Fruit fly (Drosophila melanogaster): ENCODE measurements around the gene gny.

Gene gny

DNA sequence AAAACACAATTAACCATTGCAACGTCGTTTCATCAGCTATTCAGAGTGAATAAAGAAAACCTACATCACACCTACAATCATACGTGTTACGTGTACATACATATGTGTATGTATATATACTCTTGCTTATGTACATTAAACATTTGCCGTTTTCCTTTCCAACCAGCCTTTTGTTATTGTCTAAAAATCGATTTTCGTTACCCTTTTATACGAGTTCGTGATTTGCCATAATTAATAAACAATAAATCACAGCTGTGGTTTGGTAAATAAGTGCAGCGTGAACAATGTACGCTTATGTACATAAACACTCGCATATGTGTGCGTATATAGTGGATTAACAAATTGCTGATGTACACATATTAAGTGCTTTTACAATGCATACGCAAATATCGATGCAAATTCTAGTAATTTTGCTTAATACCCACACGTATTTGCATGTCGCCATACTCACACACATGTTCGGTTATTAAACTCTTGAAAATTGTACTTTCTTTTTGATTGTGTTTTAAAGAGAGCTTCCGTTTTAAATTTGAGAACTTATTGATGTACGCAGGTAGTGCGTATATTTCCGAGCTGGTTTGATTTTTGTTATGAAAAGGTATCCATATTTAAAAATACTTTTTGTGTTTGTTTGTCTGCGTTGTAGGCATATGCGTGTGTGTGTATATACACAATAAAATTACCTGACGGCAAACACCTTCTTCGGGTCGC lies 17.1 kb downstream of the gny start (continued):
- TF ChIP-seq Sox100B (GFP tag; optimal IDR thresholded peaks at IDR 0.05) = peak; percentile 6
- peak; percentile 60 for TF ChIP-seq CG34376 (GFP tag; optimal IDR thresholded peaks at IDR 0.05)
- TF ChIP-seq wek (GFP tag; optimal IDR thresholded peaks at IDR 0.05) = peak; percentile 42
- TF ChIP-seq Dfd (GFP tag; optimal IDR thresholded peaks at IDR 0.05) = no peak
- TF ChIP-seq Doc2 (GFP tag; IDR thresholded peaks at IDR 0.05) = no peak
- TF ChIP-seq CG32767 (GFP tag; IDR thresholded peaks at IDR 0.05) = peak; percentile 19; the same call in 1 of the 2 replicates
- TF ChIP-seq unc-4 (GFP tag; IDR thresholded peaks at IDR 0.05; ENCODE audit: partially characterized antibody) = 0 out of 2 replicates have a peak, but pooled peaks have one; percentile 6
- peak; percentile 80 for TF ChIP-seq sens (GFP tag)
- peak; percentile 70 for TF ChIP-seq MESR4 (GFP tag; optimal IDR thresholded peaks at IDR 0.05)
- peak; percentile 17 for TF ChIP-seq CG4617 (GFP tag; optimal IDR thresholded peaks at IDR 0.05; ENCODE audit: borderline replicate concordance)
- no peak for TF ChIP-seq CG13287 (GFP tag; IDR thresholded peaks at IDR 0.05; ENCODE audit: partially characterized antibody)
- TF ChIP-seq Rx (GFP tag; IDR thresholded peaks at IDR 0.05) = no peak
- peak; percentile 23 for TF ChIP-seq CG12299 (tag; optimal IDR thresholded peaks at IDR 0.05)
- TF ChIP-seq CG7987 (GFP tag; optimal IDR thresholded peaks at IDR 0.05) = peak; percentile 61
- TF ChIP-seq CG12071 (GFP tag; optimal IDR thresholded peaks at IDR 0.05) = no peak

DNA sequence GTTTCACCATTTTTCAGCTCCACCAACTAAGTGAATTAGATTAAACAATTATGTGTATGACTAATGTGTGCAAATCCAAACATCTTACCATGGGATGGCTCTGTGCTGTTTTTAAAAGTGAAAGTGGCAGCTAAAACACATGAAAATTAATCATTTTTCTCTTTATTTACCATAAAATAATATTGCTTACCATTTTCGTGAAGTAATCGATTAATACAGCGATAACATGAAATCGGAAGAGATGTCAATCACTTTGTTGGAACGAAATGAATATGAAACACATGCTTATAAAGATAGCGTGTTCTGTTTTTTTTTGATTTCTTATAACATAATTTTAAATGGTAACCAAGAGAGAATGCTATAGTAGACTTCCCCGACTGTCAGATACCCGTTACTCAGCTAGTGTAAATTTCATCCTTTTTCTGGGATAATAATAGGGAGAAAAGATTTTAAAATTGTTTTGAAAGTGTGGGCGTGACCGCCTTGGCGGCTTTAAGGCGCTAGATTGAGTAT lies 24.0 kb downstream of the gny start:
- TF ChIP-seq Dll (GFP tag; IDR thresholded peaks at IDR 0.05; ENCODE audit: partially characterized antibody) (peak; percentile 63), CG12659 (GFP tag; optimal IDR thresholded peaks at IDR 0.05) (peak; percentile 57), Dref (GFP tag; IDR thresholded peaks at IDR 0.05) (peak; percentile 67), CG14860 (GFP tag; IDR thresholded peaks at IDR 0.05; ENCODE audit: partially characterized antibody) (peak; percentile 42; the same call in 1 of the 3 replicates), CG3995 (GFP tag; optimal IDR thresholded peaks at IDR 0.05) (peak; percentile 60), salm (tag; optimal IDR thresholded peaks at IDR 0.05) (no peak), CG8944 (GFP tag; optimal IDR thresholded peaks at IDR 0.05) (no peak), knrl (GFP tag; IDR thresholded peaks at IDR 0.05; ENCODE audit: partially characterized antibody) (no peak), vnd (GFP tag; IDR thresholded peaks at IDR 0.05; ENCODE audit: partially characterized antibody) (0 out of 3 replicates have a peak, but pooled peaks have one; percentile 38), sna (GFP tag; IDR thresholded peaks at IDR 0.05; ENCODE audit: partially characterized antibody) (peak; percentile 58; the same call in 1 of the 2 replicates), trem (tag; optimal IDR thresholded peaks at IDR 0.05) (peak; percentile 18), row (GFP tag; IDR thresholded peaks at IDR 0.05) (peak; percentile 60), MBD-R2 (GFP tag; IDR thresholded peaks at IDR 0.05) (peak; percentile 52), sens (GFP tag) (peak; percentile 91), Doc3 (GFP tag; IDR thresholded peaks at IDR 0.05; ENCODE audit: partially characterized antibody) (0 out of 3 replicates have a peak, but pooled peaks have one; percentile 38), Poxn (GFP tag; IDR thresholded peaks at IDR 0.05) (no peak), Sry-δ (GFP tag; optimal IDR thresholded peaks at IDR 0.05) (peak; percentile 52), HLH3B (GFP tag; IDR thresholded peaks at IDR 0.05) (no peak), bbx (GFP tag; IDR thresholded peaks at IDR 0.05; ENCODE audit: partially characterized antibody) (0 out of 2 replicates have a peak, but pooled peaks have one; percentile 9), CG30020 (tag; optimal IDR thresholded peaks at IDR 0.05) (peak; percentile 95), Hand (GFP tag; optimal IDR thresholded peaks at IDR 0.05) (no peak), CG17802 (tag; optimal IDR thresholded peaks at IDR 0.05) (peak; percentile 25), MESR4 (GFP tag; optimal IDR thresholded peaks at IDR 0.05) (peak; percentile 54), CG17361 (GFP tag; IDR thresholded peaks at IDR 0.05) (no peak), peb (GFP tag; IDR thresholded peaks at IDR 0.05) (no peak), CG2712 (tag; optimal IDR thresholded peaks at IDR 0.05) (peak; percentile 16), YL-1 (GFP tag; optimal IDR thresholded peaks at IDR 0.05) (peak; percentile 45), amos (GFP tag; IDR thresholded peaks at IDR 0.05; ENCODE audit: partially characterized antibody) (peak; percentile 21; the same call in 1 of the 2 replicates), CG8924 (tag; optimal IDR thresholded peaks at IDR 0.05) (peak; percentile 79), Nf-YA (GFP tag; IDR thresholded peaks at IDR 0.05) (no peak), Ets97D (GFP tag; optimal IDR thresholded peaks at IDR 0.05) (peak; percentile 27), Sox100B (GFP tag; optimal IDR thresholded peaks at IDR 0.05) (peak; percentile 3), HLH4C (GFP tag; IDR thresholded peaks at IDR 0.05; ENCODE audit: partially characterized antibody) (peak; percentile 67), phol (tag; optimal IDR thresholded peaks at IDR 0.05) (peak; percentile 13)
